Worm (Caenorhabditis elegans): ENCODE results near the gene C08E8.9.

DNA sequence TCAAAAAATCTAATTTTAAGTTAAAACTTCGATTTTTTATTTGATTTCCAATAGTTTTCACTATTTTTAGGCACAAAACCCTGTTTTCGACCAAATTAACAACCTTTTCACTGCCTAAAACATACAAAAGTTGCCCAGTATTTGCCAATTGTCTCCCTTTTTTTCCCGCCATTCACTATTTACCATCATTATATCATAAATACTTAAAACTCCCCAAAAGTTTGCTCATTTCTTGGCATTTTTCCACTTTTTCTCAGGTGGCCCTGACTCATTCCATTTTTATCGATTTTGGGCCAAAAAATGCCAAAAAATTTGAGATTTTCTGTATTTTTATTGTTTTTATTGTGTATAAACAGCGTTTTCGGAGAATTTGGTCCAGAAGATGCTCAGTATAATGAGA, 49.4 kb downstream of the C08E8.9 start, which contains the start of gene txt-8:
- no peak for TF ChIP-seq aha-1 (tag; optimal IDR thresholded peaks at IDR 0.05)
- TF ChIP-seq egl-27 (tag; optimal IDR thresholded peaks at IDR 0.05): no peak
